Worm (Caenorhabditis elegans): Measurements from ENCODE around the gene ZK105.5.
A peak's percentile ranks its signal among the peaks of the same experiment; 100 is the strongest.

The ZK105.5 gene

DNA sequence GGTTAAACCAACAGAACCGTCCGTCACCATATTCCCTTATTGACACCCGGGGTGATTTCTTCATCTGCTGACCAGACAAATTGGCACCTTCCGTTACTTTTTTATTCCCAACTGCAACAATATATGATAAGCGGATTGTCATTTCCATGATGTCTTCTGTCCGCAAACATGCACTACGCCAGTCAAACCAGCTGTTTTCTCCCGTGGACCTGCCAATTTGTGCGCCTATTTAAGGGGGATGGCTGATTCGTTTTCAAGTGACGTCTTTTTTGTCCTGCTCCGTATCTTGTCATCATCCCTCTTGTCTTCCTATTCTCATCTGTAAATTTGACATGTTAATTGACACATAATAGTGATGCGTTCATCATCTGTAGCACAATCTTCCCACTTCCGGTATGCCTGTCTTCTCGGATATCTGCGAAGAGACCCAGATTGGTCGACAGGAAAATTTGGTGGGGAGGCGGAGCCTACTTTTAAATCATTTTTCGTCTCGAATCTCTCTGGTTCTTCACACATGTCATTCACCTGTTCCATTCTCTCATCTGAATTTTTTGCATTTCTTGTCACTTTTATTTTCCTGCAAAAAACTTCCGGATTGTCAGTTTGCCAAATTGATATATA, 30.6 kb upstream of the ZK105.5 start:
- no peak for TF ChIP-seq unc-62 (GFP tag; optimal IDR thresholded peaks at IDR 0.05)
- TF ChIP-seq xbp-1 (tag; optimal IDR thresholded peaks at IDR 0.05): no peak
- no peak for TF ChIP-seq dsc-1 (tag; optimal IDR thresholded peaks at IDR 0.05)
- TF ChIP-seq nhr-19 (GFP tag; conservative IDR thresholded peaks at IDR 0.05): no peak
- no peak for TF ChIP-seq nhr-237 (tag; optimal IDR thresholded peaks at IDR 0.05)
- TF ChIP-seq nhr-20 (tag; optimal IDR thresholded peaks at IDR 0.05): no peak
- no peak for TF ChIP-seq lin-35 (GFP tag; optimal IDR thresholded peaks at IDR 0.05)
- TF ChIP-seq zip-4 (GFP tag; optimal IDR thresholded peaks at IDR 0.05): no peak
- TF ChIP-seq fkh-8 (tag; optimal IDR thresholded peaks at IDR 0.05): no peak

DNA sequence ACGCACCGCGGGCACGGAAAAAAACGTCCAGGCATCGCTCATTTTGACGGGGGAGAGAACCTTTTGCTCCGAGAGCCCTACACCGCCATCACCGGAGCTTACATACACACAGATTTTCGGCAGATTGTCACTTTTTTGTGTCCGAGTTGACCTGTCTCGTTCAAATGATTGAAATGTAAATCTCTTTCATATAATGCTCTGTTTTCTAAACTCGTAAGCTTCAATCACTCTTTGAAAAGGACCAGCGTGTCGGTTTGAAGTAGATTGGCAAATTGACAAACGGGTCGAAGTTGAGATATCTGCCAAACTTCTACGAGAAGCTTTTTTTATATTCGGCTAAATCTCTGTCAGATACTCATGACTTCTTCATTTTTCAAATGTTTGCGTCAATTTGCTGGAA, 29.6 kb upstream of the ZK105.5 start:
- no peak for TF ChIP-seq nhr-28 (tag; optimal IDR thresholded peaks at IDR 0.05)
- no peak for TF ChIP-seq snpc-4 (tag; optimal IDR thresholded peaks at IDR 0.05)
- no peak for TF ChIP-seq elt-2 (tag; optimal IDR thresholded peaks at IDR 0.05)
- no peak for TF ChIP-seq irx-1 (tag; optimal IDR thresholded peaks at IDR 0.05)
- no peak for TF ChIP-seq lin-35 (GFP tag; optimal IDR thresholded peaks at IDR 0.05)
- TF ChIP-seq jun-1 (tag; optimal IDR thresholded peaks at IDR 0.05): no peak
- no peak for TF ChIP-seq nhr-20 (tag; optimal IDR thresholded peaks at IDR 0.05)
- TF ChIP-seq sup-37 (GFP tag; optimal IDR thresholded peaks at IDR 0.05): no peak
- no peak for TF ChIP-seq lin-15B (tag; optimal IDR thresholded peaks at IDR 0.05)
- TF ChIP-seq fkh-4 (tag; optimal IDR thresholded peaks at IDR 0.05; ENCODE audit: borderline replicate concordance): no peak
- TF ChIP-seq dpl-1 (GFP tag; optimal IDR thresholded peaks at IDR 0.05): no peak
- TF ChIP-seq ama-1 (optimal IDR thresholded peaks at IDR 0.05): no peak
- no peak for TF ChIP-seq vab-15 (tag; optimal IDR thresholded peaks at IDR 0.05)
- TF ChIP-seq elt-3 (tag; optimal IDR thresholded peaks at IDR 0.05): no peak
- TF ChIP-seq nhr-11 (tag; optimal IDR thresholded peaks at IDR 0.05): no peak

DNA sequence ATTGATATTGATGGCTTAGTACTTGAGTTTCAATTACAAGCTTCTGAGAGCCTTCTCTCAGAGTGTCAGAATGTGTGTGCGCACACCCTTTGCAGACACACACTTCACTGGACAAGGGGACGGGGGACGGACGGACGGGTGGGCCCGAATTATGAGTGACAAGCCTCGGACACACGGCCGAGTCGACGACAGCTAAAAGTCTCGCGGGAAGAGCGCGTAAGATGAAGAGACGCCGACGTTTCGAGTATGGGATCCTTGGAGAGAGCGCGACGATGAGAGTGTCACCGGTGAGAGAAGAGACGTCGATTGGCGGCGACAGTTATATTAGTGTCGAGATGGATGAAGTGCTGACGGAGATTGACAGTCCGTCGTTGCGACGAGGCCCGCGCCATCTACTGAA, 28.4 kb upstream of the ZK105.5 start:
- TF ChIP-seq ztf-11 (tag; optimal IDR thresholded peaks at IDR 0.05) (peak in 1 of 2 experiments; percentile 11), pax-3 (tag; optimal IDR thresholded peaks at IDR 0.05) (no peak), nhr-71 (tag; optimal IDR thresholded peaks at IDR 0.05) (peak; percentile 12), lin-13 (GFP tag; optimal IDR thresholded peaks at IDR 0.05) (no peak), nhr-47 (tag; optimal IDR thresholded peaks at IDR 0.05) (peak; percentile 19), efl-1 (optimal IDR thresholded peaks at IDR 0.05) (peak in 1 of 2 experiments; percentile 23), efl-1 (GFP tag; optimal IDR thresholded peaks at IDR 0.05 in 1 of 2) (no peak), unc-62 (GFP tag; optimal IDR thresholded peaks at IDR 0.05) (peak; percentile 39), dsc-1 (tag; optimal IDR thresholded peaks at IDR 0.05) (peak; percentile 10), lin-14 (GFP tag; optimal IDR thresholded peaks at IDR 0.05) (peak; percentile 63)

DNA sequence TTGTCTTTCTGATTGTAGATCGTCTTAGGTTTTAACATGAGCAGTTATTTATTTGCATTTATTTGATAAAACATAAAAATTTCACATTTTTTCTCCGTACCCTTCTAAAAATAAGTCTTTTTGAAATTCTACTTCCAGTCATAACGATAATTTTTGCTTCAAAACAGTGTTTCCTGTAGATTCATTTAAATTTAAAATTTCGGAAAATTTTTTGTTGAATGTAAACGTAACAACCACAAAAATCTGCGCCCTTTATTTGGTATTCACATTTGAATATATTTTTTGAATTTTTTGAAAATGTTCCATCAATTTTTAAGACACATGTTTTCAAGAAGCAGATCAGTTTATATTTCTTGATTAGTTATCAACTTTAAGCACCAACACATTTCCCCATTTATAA, 27.9 kb upstream of the ZK105.5 start:
- TF ChIP-seq ceh-90 (tag; optimal IDR thresholded peaks at IDR 0.05): no peak
- no peak for TF ChIP-seq nhr-77 (tag; optimal IDR thresholded peaks at IDR 0.05)
- TF ChIP-seq Y116A8C.19 (tag; optimal IDR thresholded peaks at IDR 0.05; ENCODE audit: borderline replicate concordance): no peak
- no peak for TF ChIP-seq sox-4 (tag; optimal IDR thresholded peaks at IDR 0.05)
- no peak for TF ChIP-seq efl-1 (optimal IDR thresholded peaks at IDR 0.05)
- TF ChIP-seq efl-1 (GFP tag; optimal IDR thresholded peaks at IDR 0.05 in 1 of 2): peak in 1 of 2 experiments; percentile 72

DNA sequence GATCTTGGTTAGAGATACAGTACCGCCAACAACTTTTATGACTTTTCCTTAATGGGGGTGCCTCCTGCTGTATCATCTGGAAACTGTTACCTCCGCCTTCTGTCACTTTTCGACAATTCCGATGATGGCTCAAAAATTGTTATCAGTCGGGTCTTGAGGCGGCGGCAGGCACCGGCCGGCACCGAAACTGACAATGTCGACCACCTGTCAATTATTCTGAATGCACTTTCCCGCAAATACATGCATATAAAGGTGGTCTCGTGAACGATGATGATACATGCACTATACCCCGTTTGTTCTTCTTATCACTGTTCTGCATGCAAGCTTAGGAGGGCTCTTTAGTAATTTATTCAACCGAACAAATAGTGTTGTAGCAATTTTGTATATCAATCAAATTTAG, 26.5 kb upstream of the ZK105.5 start:
- TF ChIP-seq hlh-17 (GFP tag; optimal IDR thresholded peaks at IDR 0.05; ENCODE audit: borderline replicate concordance) (no peak), nhr-12 (tag; optimal IDR thresholded peaks at IDR 0.05) (no peak), fkh-8 (tag; optimal IDR thresholded peaks at IDR 0.05) (no peak), Y116A8C.19 (tag; optimal IDR thresholded peaks at IDR 0.05; ENCODE audit: borderline replicate concordance) (no peak), elt-2 (tag; optimal IDR thresholded peaks at IDR 0.05) (peak; percentile 18), fkh-10 (GFP tag; optimal IDR thresholded peaks at IDR 0.05) (no peak), lir-3 (tag; optimal IDR thresholded peaks at IDR 0.05; ENCODE audit: poor library complexity) (no peak), lin-13 (GFP tag; optimal IDR thresholded peaks at IDR 0.05) (no peak), tlp-1 (tag; optimal IDR thresholded peaks at IDR 0.05) (no peak), efl-1 (optimal IDR thresholded peaks at IDR 0.05) (no peak), efl-1 (GFP tag; optimal IDR thresholded peaks at IDR 0.05 in 1 of 2) (peak in 1 of 2 experiments; percentile 62)
